Worm (Caenorhabditis elegans) whole organism, L3 larva: ENCODE data around the gene spat-3.

Experiments
- ZK546.5 ChIP-seq: sonication (generic microtip); optimal IDR thresholded peaks from 2 replicates; lab custom pipeline; 2017; ENCODE audit warnings: missing biosample characterization, missing genetic modification characterization
- aly-2 ChIP-seq: fragments of 150-350 bp; optimal IDR thresholded peaks from 2 replicates; lab custom pipeline; 2014; ENCODE audit warnings: missing biosample characterization, missing genetic modification characterization
- ceh-16 ChIP-seq: sonication (generic microtip); optimal IDR thresholded peaks from 2 replicates; lab custom pipeline; 2017; ENCODE audit warnings: missing biosample characterization, missing genetic modification characterization
- mdl-1 ChIP-seq: fragments of 150-350 bp; optimal IDR thresholded peaks from 2 replicates; lab custom pipeline; 2014; ENCODE audit warnings: missing biosample characterization, missing genetic modification characterization
- nfya-1 ChIP-seq: sonication (generic microtip); optimal IDR thresholded peaks from 2 replicates; lab custom pipeline; 2017; ENCODE audit warnings: missing genetic modification characterization, mild to moderate bottlenecking, missing compliant biosample characterization, antibody characterized with exemption, moderate library complexity; ENCODE audit not compliant: insufficient read depth
- unc-39 ChIP-seq: sonication (generic microtip); optimal IDR thresholded peaks from 4 replicates; lab custom pipeline; 2017; ENCODE audit warnings: missing biosample characterization, missing genetic modification characterization

ce11 chrX:4620019-4620418 is 14.3 kb upstream of the spat-3 start:
- TF ChIP-seq ceh-16 (tag; lab: Kevin White, UChicago) (no peak), nfya-1 (tag; lab: Kevin White, UChicago) (no peak), unc-39 (tag; lab: Kevin White, UChicago) (no peak), ZK546.5 (tag; lab: Kevin White, UChicago) (no peak), aly-2 (no peak), mdl-1 (no peak)
